Fruit fly (Drosophila melanogaster) whole organism, wandering third instar larva: ENCODE results near the gene mdu.

Source experiments
- Abd-B ChIP-seq: fragments of >200 bp; optimal IDR thresholded peaks from 2 replicates; lab custom pipeline; 2017; ENCODE audit warnings: missing biosample characterization, missing genetic modification characterization
- CG32264 ChIP-seq: fragments of 200-800 bp; sonication (Bioruptor generic); optimal IDR thresholded peaks from 2 replicates; lab custom pipeline; 2016; ENCODE audit warnings: missing biosample characterization, missing genetic modification characterization
- CG9705 ChIP-seq: fragments of 200-800 bp; sonication (Bioruptor generic); optimal IDR thresholded peaks from 2 replicates; lab custom pipeline; 2018; ENCODE audit warnings: missing biosample characterization, mild to moderate bottlenecking, missing genetic modification characterization
- Dfd ChIP-seq: fragments of >200 bp; optimal IDR thresholded peaks from 2 replicates; lab custom pipeline; 2017; ENCODE audit warnings: missing biosample characterization, missing genetic modification characterization
- Dif ChIP-seq: fragments of 200-275, 200-300 bp; sonication (Bioruptor generic); optimal IDR thresholded peaks from 2 replicates; lab custom pipeline; 2018; ENCODE audit warnings: missing biosample characterization, missing genetic modification characterization; ENCODE audit not compliant: partially characterized antibody
- GATAd ChIP-seq: sonication (Bioruptor generic); optimal IDR thresholded peaks from 2 replicates; lab custom pipeline; 2016; ENCODE audit warnings: missing biosample characterization, missing genetic modification characterization
- HLH106 ChIP-seq: fragments of 200-800 bp; optimal IDR thresholded peaks from 3 replicates; lab custom pipeline; 2019; ENCODE audit warnings: missing biosample characterization, mild to moderate bottlenecking, missing genetic modification characterization, moderate library complexity
- Hnf4 ChIP-seq: fragments of 200-800 bp; sonication (Bioruptor generic); optimal IDR thresholded peaks from 2 replicates; lab custom pipeline; 2016; ENCODE audit warnings: missing biosample characterization, mild to moderate bottlenecking, missing genetic modification characterization
- Hr83 ChIP-seq: fragments of 200-300 bp; sonication (Bioruptor generic); optimal IDR thresholded peaks from 2 replicates; lab custom pipeline; 2016; ENCODE audit warnings: missing biosample characterization, mild to moderate bottlenecking, missing genetic modification characterization, moderate library complexity; ENCODE audit not compliant: poor library complexity, severe bottlenecking
- Jra ChIP-seq: sonication (Bioruptor generic); optimal IDR thresholded peaks from 2 replicates; lab custom pipeline; 2016; ENCODE audit warnings: missing biosample characterization, missing genetic modification characterization
- Mio ChIP-seq: sonication (Bioruptor generic); optimal IDR thresholded peaks from 2 replicates; lab custom pipeline; 2016; ENCODE audit warnings: missing biosample characterization, missing genetic modification characterization
- N ChIP-seq: fragments of >200 bp; optimal IDR thresholded peaks from 2 replicates; lab custom pipeline; 2018; ENCODE audit warnings: missing biosample characterization, missing external identifiers, missing genetic modification characterization
- OdsH ChIP-seq: fragments of 200-800 bp; sonication (Bioruptor generic); optimal IDR thresholded peaks from 2 replicates; lab custom pipeline; 2016; ENCODE audit warnings: missing biosample characterization, mild to moderate bottlenecking, missing genetic modification characterization
- Rel ChIP-seq, 2 experiments: fragments of 200-800 bp; sonication (Bioruptor generic) in 1 of 2; optimal IDR thresholded peaks; 2 replicates in 1 of 2; 3 replicates in 1 of 2; lab custom pipeline; 2016 to 2019; ENCODE audit warnings: mild to moderate bottlenecking in 2 of 2, missing biosample characterization in 2 of 2, missing genetic modification characterization in 2 of 2, moderate library complexity in 1 of 2
- Vsx2 ChIP-seq: fragments of 200-300, 225-300 bp; sonication (Bioruptor generic); optimal IDR thresholded peaks from 2 replicates; lab custom pipeline; 2018; ENCODE audit warnings: missing biosample characterization, missing genetic modification characterization; ENCODE audit not compliant: partially characterized antibody
- br ChIP-seq: fragments of 200-800 bp; sonication (Bioruptor generic); optimal IDR thresholded peaks from 2 replicates; lab custom pipeline; 2016; ENCODE audit warnings: missing biosample characterization, missing genetic modification characterization
- brk ChIP-seq: fragments of 200-800 bp; sonication (Bioruptor generic); optimal IDR thresholded peaks from 2 replicates; lab custom pipeline; 2016; ENCODE audit warnings: missing biosample characterization, mild to moderate bottlenecking, missing genetic modification characterization
- dl ChIP-seq, 2 experiments: fragments of 175-275, 200-275 bp in 1 of 2; fragments of 200-275 bp in 1 of 2; sonication (Bioruptor generic); optimal IDR thresholded peaks; lab custom pipeline; 2018; ENCODE audit warnings: mild to moderate bottlenecking in 2 of 2, missing biosample characterization in 2 of 2, missing genetic modification characterization in 2 of 2, moderate library complexity in 2 of 2; ENCODE audit not compliant: partially characterized antibody in 2 of 2, insufficient read depth in 1 of 2
- dsf ChIP-seq: sonication (Bioruptor generic); optimal IDR thresholded peaks from 2 replicates; lab custom pipeline; 2016; ENCODE audit warnings: missing biosample characterization, missing genetic modification characterization, borderline replicate concordance
- ey ChIP-seq: fragments of 200-800 bp; sonication (Bioruptor generic); optimal IDR thresholded peaks from 2 replicates; lab custom pipeline; 2016; ENCODE audit warnings: missing biosample characterization, missing genetic modification characterization
- foxo ChIP-seq, 2 experiments: fragments of 200-800 bp; sonication (Bioruptor generic); optimal IDR thresholded peaks; 2 replicates in 1 of 2; 3 replicates in 1 of 2; lab custom pipeline; 2016 to 2017; ENCODE audit warnings: missing biosample characterization in 2 of 2, missing genetic modification characterization in 2 of 2
- fru ChIP-seq: fragments of 200-800 bp; sonication (Bioruptor generic); optimal IDR thresholded peaks from 3 replicates; lab custom pipeline; 2016; ENCODE audit warnings: missing biosample characterization, mild to moderate bottlenecking, missing genetic modification characterization
- h ChIP-seq: fragments of 200-800 bp; sonication (Bioruptor generic); optimal IDR thresholded peaks from 3 replicates; lab custom pipeline; 2016; ENCODE audit warnings: missing biosample characterization, mild to moderate bottlenecking, missing genetic modification characterization
- lola ChIP-seq: fragments of >200 bp; optimal IDR thresholded peaks from 2 replicates; lab custom pipeline; 2017; ENCODE audit warnings: missing biosample characterization, missing genetic modification characterization
- psq ChIP-seq: fragments of 200-800 bp; sonication (Bioruptor generic); optimal IDR thresholded peaks from 3 replicates; lab custom pipeline; 2017; ENCODE audit warnings: missing biosample characterization, mild to moderate bottlenecking, missing genetic modification characterization, moderate library complexity
- rgr ChIP-seq: fragments of 200-800 bp; sonication (Bioruptor generic); optimal IDR thresholded peaks from 3 replicates; lab custom pipeline; 2016; ENCODE audit warnings: missing biosample characterization, mild to moderate bottlenecking, missing genetic modification characterization
- sv ChIP-seq: fragments of 200-800 bp; sonication (Bioruptor generic); optimal IDR thresholded peaks from 3 replicates; lab custom pipeline; 2016; ENCODE audit warnings: missing biosample characterization, missing genetic modification characterization
- tai ChIP-seq: sonication (Bioruptor generic); optimal IDR thresholded peaks from 2 replicates; lab custom pipeline; 2016; ENCODE audit warnings: missing biosample characterization, missing genetic modification characterization

mdu gene

dm6 chrX:12453704-12454103, 43.3 kb upstream of the mdu start:
- no peak for TF ChIP-seq N
- TF ChIP-seq dsf (GFP tag; lab: Kevin White, UChicago): no peak
- no peak for TF ChIP-seq HLH106 (tag; lab: Kevin White, UChicago)
- no peak for TF ChIP-seq sv
- no peak for TF ChIP-seq Jra (GFP tag; lab: Kevin White, UChicago)
- TF ChIP-seq Dfd: no peak
- TF ChIP-seq CG9705: no peak
- no peak for TF ChIP-seq dl (GFP tag; optimal IDR thresholded peaks at IDR 0.05; lab: Kevin White, UChicago; ENCODE audit: insufficient read depth in 1 of 2, partially characterized antibody in 2 of 2)
- TF ChIP-seq Vsx2 (GFP tag; lab: Kevin White, UChicago): no peak
- TF ChIP-seq Rel (GFP tag; optimal IDR thresholded peaks at IDR 0.05; lab: Kevin White, UChicago): no peak
- no peak for TF ChIP-seq Rel (tag; optimal IDR thresholded peaks at IDR 0.05; lab: Kevin White, UChicago)
- TF ChIP-seq h: no peak
- no peak for TF ChIP-seq psq

dm6 chrX:12454358-12454757, 42.6 kb upstream of the mdu start, which contains the start of gene CG15927:
CG15927 (plus strand) TSS chrX:12454729.
- no peak for TF ChIP-seq Hnf4 (GFP tag; lab: Kevin White, UChicago)
- no peak for TF ChIP-seq N
- peak; percentile 40 for TF ChIP-seq sv
- TF ChIP-seq, all 38 proteins: peak for 1

- TF ChIP-seq CG32264 (no peak), Vsx2 (GFP tag; lab: Kevin White, UChicago) (no peak), sv (no peak), Hnf4 (GFP tag; lab: Kevin White, UChicago) (no peak), fru (GFP tag; lab: Kevin White, UChicago) (no peak), br (GFP tag; lab: Kevin White, UChicago) (no peak), dl (GFP tag; optimal IDR thresholded peaks at IDR 0.05; lab: Kevin White, UChicago; ENCODE audit: insufficient read depth in 1 of 2, partially characterized antibody in 2 of 2) (no peak), Jra (GFP tag; lab: Kevin White, UChicago) (no peak), Dfd (no peak), lola (no peak), rgr (GFP tag; lab: Kevin White, UChicago) (no peak), ey (GFP tag; lab: Kevin White, UChicago) (no peak), tai (GFP tag; lab: Kevin White, UChicago) (no peak), brk (GFP tag; lab: Kevin White, UChicago) (no peak), Abd-B (GFP tag; lab: Kevin White, UChicago) (no peak), OdsH (GFP tag; lab: Kevin White, UChicago) (no peak), Dif (GFP tag; lab: Kevin White, UChicago) (no peak), N (no peak)
These were observed 41.1 kb upstream of the mdu start for dm6 chrX:12455891-12456290.

dm6 chrX:12457713-12458233, 39.2 kb upstream of the mdu start, which contains the start of gene CG15731:
CG15731 (minus strand) TSS chrX:12457763.
- TF ChIP-seq ey (GFP tag; lab: Kevin White, UChicago): no peak
- no peak for TF ChIP-seq lola
- TF ChIP-seq rgr (GFP tag; lab: Kevin White, UChicago): no peak
- TF ChIP-seq, all 38 proteins: peak for 0

- TF ChIP-seq N (no peak), psq (no peak), Vsx2 (GFP tag; lab: Kevin White, UChicago) (no peak), Abd-B (GFP tag; lab: Kevin White, UChicago) (no peak), Hr83 (GFP tag; lab: Kevin White, UChicago) (no peak), CG32264 (no peak), foxo (GFP tag; optimal IDR thresholded peaks at IDR 0.05; lab: Kevin White, UChicago) (no peak), Jra (GFP tag; lab: Kevin White, UChicago) (no peak), brk (GFP tag; lab: Kevin White, UChicago) (no peak), Mio (GFP tag; lab: Kevin White, UChicago) (no peak), GATAd (no peak), Rel (GFP tag; optimal IDR thresholded peaks at IDR 0.05; lab: Kevin White, UChicago) (no peak), Rel (tag; optimal IDR thresholded peaks at IDR 0.05; lab: Kevin White, UChicago) (no peak)
These were observed 34.8 kb upstream of the mdu start for dm6 chrX:12462216-12462615.
